Worm (Caenorhabditis elegans) whole organism, midembryonic: ENCODE results near the gene T09B9.1.

Experiments used
- T22C8.4 ChIP-seq: fragments of 200-800 bp; sonication (Bioruptor generic); IDR thresholded peaks from 2 replicates; pipeline ENCODE4 v1.3.6; 2022; ENCODE audit warnings: missing genetic modification characterization, missing compliant biosample characterization
- cog-1 ChIP-seq: sonication (generic microtip); optimal IDR thresholded peaks from 2 replicates; lab custom pipeline; 2016; ENCODE audit warnings: missing genetic modification characterization, missing compliant biosample characterization
- flt-1 ChIP-seq: fragments of 200-800 bp; sonication (Bioruptor generic); IDR thresholded peaks from 2 replicates; pipeline ENCODE4 v1.3.6; 2022; ENCODE audit warnings: missing genetic modification characterization, missing compliant biosample characterization
- klf-2 ChIP-seq: fragments of 200-800 bp; sonication (Bioruptor generic); conservative IDR thresholded peaks from 2 replicates; pipeline ENCODE4 v1.3.6; 2022; ENCODE audit warnings: missing genetic modification reagents, missing genetic modification characterization, missing compliant biosample characterization
- med-1 ChIP-seq: sonication (generic microtip); optimal IDR thresholded peaks from 2 replicates; lab custom pipeline; 2017; ENCODE audit warnings: missing genetic modification characterization, mild to moderate bottlenecking, missing compliant biosample characterization, antibody characterized with exemption, missing genetic modification reagents; ENCODE audit not compliant: insufficient read depth
- ref-1 ChIP-seq: fragments of 200-800 bp; sonication (Bioruptor generic); conservative IDR thresholded peaks from 2 replicates; pipeline ENCODE4 v1.3.6; 2022; ENCODE audit warnings: missing genetic modification reagents, missing genetic modification characterization, missing compliant biosample characterization
- tab-1 ChIP-seq: fragments of 200-800 bp; sonication (Bioruptor generic); IDR thresholded peaks from 2 replicates; pipeline ENCODE4 v1.3.6; 2022; ENCODE audit warnings: missing genetic modification characterization, missing compliant biosample characterization
- ztf-23 ChIP-seq: fragments of 200-800 bp; sonication (Bioruptor generic); IDR thresholded peaks from 2 replicates; pipeline ENCODE4 v1.3.6; 2022; ENCODE audit warnings: missing genetic modification reagents, missing genetic modification characterization, missing compliant biosample characterization
- ztf-29 ChIP-seq: fragments of 200-800 bp; sonication (Bioruptor generic); IDR thresholded peaks from 2 replicates; pipeline ENCODE4 v1.3.6; 2022; ENCODE audit warnings: missing genetic modification reagents, missing genetic modification characterization, missing compliant biosample characterization

Gene T09B9.1

DNA sequence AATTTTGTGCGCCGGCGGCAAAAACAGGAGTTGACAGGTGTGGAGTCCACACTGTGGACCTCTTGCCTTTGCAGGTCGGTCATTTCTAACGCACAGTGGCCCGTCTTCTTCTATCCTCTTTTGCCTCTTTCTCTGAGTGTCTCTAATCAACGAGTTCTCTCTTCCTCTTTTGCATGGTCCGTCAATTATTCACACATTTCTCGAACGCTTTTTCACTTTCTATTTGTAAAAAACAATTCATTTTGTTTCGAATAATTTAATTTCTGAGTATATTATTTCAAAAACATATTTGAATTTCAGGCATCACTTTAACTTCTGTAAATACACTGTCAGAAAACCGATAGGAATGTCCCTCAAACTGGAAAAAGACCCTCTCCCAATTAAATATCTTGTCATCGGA is at the start of gene T09B9.1:
Gene T09B9.1 (plus strand): TSS at position 301 of the 400 bp plus-strand sequence.
- TF ChIP-seq tab-1 = no peak
- TF ChIP-seq T22C8.4 (GFP tag; lab: Robert Waterston, UW) = no peak
- no peak for TF ChIP-seq cog-1
- TF ChIP-seq flt-1 (GFP tag; lab: Robert Waterston, UW) = no peak
- no peak for TF ChIP-seq ztf-23 (GFP tag; lab: Robert Waterston, UW)
- TF ChIP-seq med-1 (GFP tag; lab: Kevin White, UChicago) = no peak
- no peak for TF ChIP-seq klf-2 (GFP tag; lab: Robert Waterston, UW)
- no peak for TF ChIP-seq ztf-29
- no peak for TF ChIP-seq ref-1 (GFP tag; lab: Robert Waterston, UW)

DNA sequence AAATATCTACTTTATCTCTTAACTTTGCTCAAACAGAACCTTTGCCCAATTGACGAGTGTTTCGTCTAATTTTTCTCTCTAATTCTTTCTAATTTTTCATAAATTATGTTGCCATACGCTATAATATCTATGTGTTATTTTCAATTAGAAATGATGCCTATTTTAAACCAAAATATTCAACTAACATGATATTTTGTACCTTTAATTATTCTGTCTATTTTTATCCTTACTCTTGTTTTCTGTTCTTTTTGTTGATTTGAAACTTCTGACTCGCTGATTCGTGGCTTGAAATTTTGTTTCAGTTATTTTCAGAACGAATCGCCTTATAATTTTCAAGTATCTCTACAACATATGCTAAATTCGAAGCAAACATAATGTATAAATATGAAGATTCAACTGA is 47.6 kb upstream of the T09B9.1 start, which contains the start of gene F15G9.6:
Gene F15G9.6 (plus strand): TSS at position 301 of the 400 bp plus-strand sequence.
- TF ChIP-seq med-1 (GFP tag; lab: Kevin White, UChicago) (no peak), cog-1 (no peak), klf-2 (GFP tag; lab: Robert Waterston, UW) (no peak), ref-1 (GFP tag; lab: Robert Waterston, UW) (no peak), ztf-23 (GFP tag; lab: Robert Waterston, UW) (no peak)

DNA sequence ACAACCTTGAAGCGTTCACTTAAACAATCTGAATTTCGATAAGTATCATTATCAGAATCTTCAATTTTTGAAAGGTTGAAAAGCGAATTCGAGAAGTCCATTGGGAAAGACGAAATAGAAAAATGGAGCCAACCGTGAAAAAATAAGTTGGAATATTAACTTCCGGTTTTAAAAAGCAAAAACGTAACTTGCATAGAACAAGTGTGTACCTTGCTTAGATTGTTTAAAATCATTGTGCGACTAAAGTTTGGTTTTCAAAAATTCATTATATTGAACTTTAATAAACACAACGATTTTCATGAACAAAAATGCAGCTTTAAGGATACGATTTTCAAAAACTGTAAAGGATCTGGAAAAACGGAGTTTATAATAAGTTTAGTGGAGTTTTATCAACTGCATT is 43.5 kb upstream of the T09B9.1 start, which contains the start of gene F15G9.2:
Gene F15G9.2 (minus strand): TSS at position 101 of the 400 bp plus-strand sequence.
- no peak for TF ChIP-seq flt-1 (GFP tag; lab: Robert Waterston, UW)

DNA sequence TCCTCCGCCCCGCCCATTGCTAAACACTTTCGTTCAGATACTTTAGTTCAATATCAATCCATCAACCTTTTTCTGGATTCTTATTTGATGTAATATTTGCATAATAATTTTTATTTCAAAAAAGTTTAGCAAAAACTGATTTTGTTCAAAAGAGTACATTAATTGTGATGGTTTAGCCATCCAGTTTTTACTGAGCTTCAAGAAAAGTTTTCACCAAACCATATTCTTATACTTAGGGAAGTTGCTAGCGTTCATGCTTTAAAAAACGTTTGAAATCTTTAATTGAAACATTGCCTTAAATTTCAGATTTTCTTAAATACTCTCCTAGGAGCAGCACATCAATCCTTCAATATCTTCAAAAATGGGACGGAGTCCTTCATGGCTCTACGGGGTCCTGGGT is 39.8 kb upstream of the T09B9.1 start, which contains the start of gene him-4:
Gene him-4 (plus strand): TSS at position 301 of the 400 bp plus-strand sequence.
- TF ChIP-seq med-1 (GFP tag; lab: Kevin White, UChicago) = no peak
- TF ChIP-seq ztf-23 (GFP tag; lab: Robert Waterston, UW) = no peak
- no peak for TF ChIP-seq klf-2 (GFP tag; lab: Robert Waterston, UW)
- no peak for TF ChIP-seq ref-1 (GFP tag; lab: Robert Waterston, UW)
- TF ChIP-seq T22C8.4 (GFP tag; lab: Robert Waterston, UW) = no peak
- TF ChIP-seq tab-1 = no peak
- no peak for TF ChIP-seq cog-1
- TF ChIP-seq flt-1 (GFP tag; lab: Robert Waterston, UW) = no peak
- no peak for TF ChIP-seq ztf-29

DNA sequence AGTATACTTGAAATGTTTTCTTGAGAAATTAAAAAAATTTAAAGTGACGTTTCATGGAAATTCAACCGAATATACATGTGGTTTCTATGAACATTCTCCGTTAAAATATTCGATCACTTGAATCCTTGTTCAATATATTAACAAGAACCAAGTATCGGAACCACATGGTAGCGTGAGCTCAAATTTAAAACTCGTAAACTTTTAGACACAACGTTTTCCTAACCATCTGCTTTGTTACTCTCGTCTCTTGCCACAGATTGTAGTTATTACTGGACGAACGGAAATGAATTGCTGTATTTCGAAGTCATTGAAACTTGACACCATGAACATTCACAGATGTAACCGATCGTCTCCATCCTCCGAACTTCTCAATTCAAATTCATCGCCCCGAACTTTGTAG is 38.0 kb upstream of the T09B9.1 start:
- TF ChIP-seq klf-2 (GFP tag; lab: Robert Waterston, UW) (no peak), flt-1 (GFP tag; lab: Robert Waterston, UW) (no peak), cog-1 (no peak), ztf-23 (GFP tag; lab: Robert Waterston, UW) (no peak), tab-1 (no peak), ztf-29 (no peak), ref-1 (GFP tag; lab: Robert Waterston, UW) (no peak), med-1 (GFP tag; lab: Kevin White, UChicago) (no peak), T22C8.4 (GFP tag; lab: Robert Waterston, UW) (no peak)

DNA sequence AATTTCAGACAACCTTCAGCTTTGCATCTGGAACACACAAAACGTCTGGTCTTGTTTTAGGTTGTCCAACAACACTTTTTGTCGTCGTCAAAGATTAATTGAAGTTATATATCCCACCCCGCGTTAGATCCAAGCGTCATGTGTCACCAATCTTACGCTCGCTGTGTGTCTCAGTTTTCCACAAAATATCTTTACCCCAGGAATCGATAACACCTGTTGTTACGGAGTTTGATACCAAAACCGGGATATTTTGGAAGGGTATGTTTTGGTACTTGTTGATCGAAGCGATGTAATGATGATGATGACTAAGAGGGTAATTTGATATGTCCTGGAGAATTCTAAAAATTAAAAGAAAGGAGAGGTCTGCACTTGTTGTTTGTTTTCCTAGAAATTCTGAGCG is 21.6 kb upstream of the T09B9.1 start:
- TF ChIP-seq ztf-29 (no peak), ref-1 (GFP tag; lab: Robert Waterston, UW) (no peak), ztf-23 (GFP tag; lab: Robert Waterston, UW) (no peak), klf-2 (GFP tag; lab: Robert Waterston, UW) (no peak), cog-1 (no peak), T22C8.4 (GFP tag; lab: Robert Waterston, UW) (no peak), tab-1 (no peak), med-1 (GFP tag; lab: Kevin White, UChicago) (no peak), flt-1 (GFP tag; lab: Robert Waterston, UW) (no peak)

DNA sequence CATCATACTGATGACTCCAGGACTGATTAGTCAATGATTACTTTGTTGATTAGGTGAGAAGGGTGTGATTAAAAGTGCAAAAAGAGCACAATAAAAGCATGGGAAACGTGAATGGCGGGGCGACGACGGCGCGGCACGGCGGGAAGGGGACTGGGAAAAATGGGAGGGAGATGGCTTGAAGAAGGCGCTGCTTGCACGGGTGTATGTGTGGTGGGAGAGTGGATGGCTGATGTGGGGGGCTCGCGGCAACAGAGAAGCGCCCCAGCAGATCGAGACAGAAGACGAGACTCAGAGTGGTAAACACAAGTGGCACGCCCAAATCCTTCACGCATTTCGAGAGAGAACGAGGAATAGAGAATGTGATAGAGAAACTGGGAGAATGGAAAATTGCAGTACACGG is 19.3 kb upstream of the T09B9.1 start, which contains the start of gene F15G9.5:
Gene F15G9.5 (minus strand): TSS at position 159 of the 400 bp plus-strand sequence.
- TF ChIP-seq flt-1 (GFP tag; lab: Robert Waterston, UW) = 0 out of 2 replicates have a peak, but pooled peaks have one; percentile 35
- TF ChIP-seq ref-1 (GFP tag; lab: Robert Waterston, UW) = no peak
- no peak for TF ChIP-seq ztf-29
- 0 out of 2 replicates have a peak, but pooled peaks have one; percentile 48 for TF ChIP-seq ztf-23 (GFP tag; lab: Robert Waterston, UW)
- TF ChIP-seq klf-2 (GFP tag; lab: Robert Waterston, UW) = no peak
- TF ChIP-seq cog-1 = no peak

DNA sequence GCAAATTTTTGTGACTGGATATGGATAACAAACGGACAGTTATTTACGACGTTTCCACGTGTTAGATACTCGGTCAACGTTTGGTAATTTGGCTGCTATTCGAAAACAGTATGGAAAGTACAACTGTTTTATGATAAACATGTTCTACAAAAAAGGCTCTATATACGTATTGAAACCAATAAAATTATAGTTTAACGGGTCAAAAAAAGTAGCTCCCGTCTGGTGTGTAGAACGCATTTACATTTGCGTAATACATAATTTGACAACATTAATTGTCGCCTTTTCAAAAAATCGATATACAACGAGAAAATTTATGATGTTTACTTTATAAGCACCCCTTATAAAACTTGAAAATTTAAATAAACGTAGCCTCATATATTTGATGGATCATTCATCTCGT is 15.0 kb upstream of the T09B9.1 start:
- TF ChIP-seq flt-1 (GFP tag; lab: Robert Waterston, UW) (no peak), med-1 (GFP tag; lab: Kevin White, UChicago) (no peak), tab-1 (no peak), klf-2 (GFP tag; lab: Robert Waterston, UW) (no peak), ref-1 (GFP tag; lab: Robert Waterston, UW) (no peak), ztf-29 (no peak), T22C8.4 (GFP tag; lab: Robert Waterston, UW) (no peak), ztf-23 (GFP tag; lab: Robert Waterston, UW) (no peak), cog-1 (no peak)

DNA sequence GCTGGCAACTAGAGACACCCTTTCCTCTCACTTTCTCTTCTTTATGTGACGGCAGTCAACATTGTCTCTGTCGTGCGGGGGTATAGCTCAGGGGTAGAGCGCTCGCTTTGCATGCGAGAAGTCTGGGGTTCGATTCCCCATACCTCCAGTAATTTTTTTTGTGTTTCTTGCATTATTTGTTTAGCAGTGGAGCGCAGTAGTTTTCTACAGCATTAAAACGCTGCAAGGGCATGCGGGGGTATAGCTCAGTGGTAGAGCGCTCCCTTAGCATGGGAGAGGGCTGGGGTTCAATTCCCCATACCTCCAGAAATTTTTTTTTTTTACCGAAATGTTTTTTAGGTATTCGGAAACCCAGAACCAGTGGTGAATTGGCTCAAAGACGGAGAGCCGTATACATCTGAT is 13.6 kb upstream of the T09B9.1 start:
- peak; percentile 97 for TF ChIP-seq ref-1 (GFP tag; lab: Robert Waterston, UW)
- peak; percentile 98 for TF ChIP-seq ztf-29
- peak; percentile 98 for TF ChIP-seq cog-1
- TF ChIP-seq med-1 (GFP tag; lab: Kevin White, UChicago) = peak; percentile 78
- TF ChIP-seq tab-1 = peak; percentile 99
- TF ChIP-seq flt-1 (GFP tag; lab: Robert Waterston, UW) = peak; percentile 99
- peak; percentile 99 for TF ChIP-seq klf-2 (GFP tag; lab: Robert Waterston, UW)
- TF ChIP-seq T22C8.4 (GFP tag; lab: Robert Waterston, UW) = peak; percentile 98
- peak; percentile 98 for TF ChIP-seq ztf-23 (GFP tag; lab: Robert Waterston, UW)

DNA sequence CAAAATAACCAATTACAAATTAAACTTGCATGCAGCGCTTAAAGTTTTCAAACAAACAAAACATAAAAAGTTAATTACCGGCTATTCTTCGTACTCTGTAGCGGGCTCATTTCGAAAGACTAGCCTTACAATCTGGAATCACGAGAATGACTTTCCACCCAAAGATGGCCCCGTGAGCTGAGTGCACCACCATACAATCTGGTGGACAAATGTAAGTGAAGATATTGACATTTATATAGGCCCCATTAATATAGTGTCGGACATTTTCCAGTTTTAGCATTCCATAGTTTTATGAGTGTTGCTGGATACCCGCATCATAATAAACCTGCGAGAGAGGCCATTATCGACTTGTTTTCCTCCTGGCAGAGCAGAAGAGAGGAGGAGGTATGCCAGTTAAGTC is 2.5 kb upstream of the T09B9.1 start:
- TF ChIP-seq klf-2 (GFP tag; lab: Robert Waterston, UW) (no peak), ztf-23 (GFP tag; lab: Robert Waterston, UW) (no peak), ztf-29 (no peak), flt-1 (GFP tag; lab: Robert Waterston, UW) (no peak), med-1 (GFP tag; lab: Kevin White, UChicago) (no peak), T22C8.4 (GFP tag; lab: Robert Waterston, UW) (no peak), tab-1 (no peak), ref-1 (GFP tag; lab: Robert Waterston, UW) (no peak), cog-1 (no peak)
